Worm (Caenorhabditis elegans) whole organism, young adult: Measurements from ENCODE around the gene srw-22.

Experiments
- F33H1.4 ChIP-seq: fragments of 200-800 bp; sonication (Bioruptor generic); IDR thresholded peaks from 2 replicates; pipeline ENCODE4 v1.3.6; 2022; ENCODE audit warnings: missing genetic modification reagents, missing genetic modification characterization, missing compliant biosample characterization
- F49E8.2 ChIP-seq: sonication (generic microtip); optimal IDR thresholded peaks from 3 replicates; lab custom pipeline; 2017; ENCODE audit warnings: missing genetic modification characterization, mild to moderate bottlenecking, missing compliant biosample characterization, antibody characterized with exemption, moderate library complexity; ENCODE audit not compliant: insufficient read depth
- F52B5.7 ChIP-seq: sonication (generic microtip); optimal IDR thresholded peaks from 2 replicates; lab custom pipeline; 2016; ENCODE audit warnings: mild to moderate bottlenecking, missing genetic modification characterization, missing compliant biosample characterization
- athp-1 ChIP-seq: sonication (generic microtip); optimal IDR thresholded peaks from 2 replicates; lab custom pipeline; 2017; ENCODE audit warnings: mild to moderate bottlenecking, missing genetic modification characterization, missing compliant biosample characterization
- chd-7 ChIP-seq: sonication (generic microtip); optimal IDR thresholded peaks from 2 replicates; lab custom pipeline; 2016; ENCODE audit warnings: mild to moderate bottlenecking, missing genetic modification characterization, moderate library complexity, missing compliant biosample characterization
- hmg-20 ChIP-seq: fragments of 200-800 bp; sonication (Bioruptor generic); IDR thresholded peaks from 2 replicates; pipeline ENCODE4 v1.3.6; 2022; ENCODE audit warnings: missing genetic modification reagents, missing genetic modification characterization, missing compliant biosample characterization
- let-607 ChIP-seq, 2 experiments: fragments of 200-800 bp in 1 of 2; sonication (Bioruptor generic) in 1 of 2; sonication (generic microtip) in 1 of 2; optimal IDR thresholded peaks; 2 replicates each; lab custom pipeline; 2016 to 2018; ENCODE audit warnings: mild to moderate bottlenecking in 2 of 2, missing compliant biosample characterization in 2 of 2, missing genetic modification characterization in 2 of 2, moderate library complexity in 2 of 2, missing genotype in 1 of 2
- snpc-3.4 ChIP-seq: sonication (generic microtip); optimal IDR thresholded peaks from 2 replicates; lab custom pipeline; 2017; ENCODE audit warnings: missing genetic modification characterization, mild to moderate bottlenecking, missing compliant biosample characterization, antibody characterized with exemption, moderate library complexity, missing genotype, missing genetic modification reagents
- unc-130 ChIP-seq: sonication (generic microtip); optimal IDR thresholded peaks from 2 replicates; lab custom pipeline; 2016; ENCODE audit warnings: missing genetic modification reagents, missing genetic modification characterization, missing compliant biosample characterization
- zfh-2 ChIP-seq: fragments of 200-800 bp; sonication (Bioruptor generic); conservative IDR thresholded peaks from 2 replicates; pipeline ENCODE4 v1.3.6; 2022; ENCODE audit warnings: missing genetic modification reagents, missing genetic modification characterization, missing compliant biosample characterization
- ztf-26 ChIP-seq: sonication (generic microtip); optimal IDR thresholded peaks from 2 replicates; lab custom pipeline; 2017; ENCODE audit warnings: missing genetic modification characterization, missing compliant biosample characterization

- no peak for TF ChIP-seq zfh-2
- TF ChIP-seq unc-130 (GFP tag; lab: Kevin White, UChicago), result no peak
- TF ChIP-seq F52B5.7 (tag; lab: Kevin White, UChicago), result no peak
- no peak for TF ChIP-seq hmg-20 (GFP tag; lab: Robert Waterston, UW)
- TF ChIP-seq chd-7 (tag; lab: Kevin White, UChicago), result no peak
- TF ChIP-seq snpc-3.4 (tag; lab: Kevin White, UChicago), result no peak
- no peak for TF ChIP-seq let-607 (tag; optimal IDR thresholded peaks at IDR 0.05; lab: Kevin White, UChicago)
- TF ChIP-seq F49E8.2 (tag; lab: Kevin White, UChicago), result no peak
- TF ChIP-seq ztf-26 (tag; lab: Kevin White, UChicago), result no peak
- no peak for TF ChIP-seq F33H1.4 (GFP tag; lab: Robert Waterston, UW)
- TF ChIP-seq athp-1 (tag; lab: Kevin White, UChicago), result no peak
Measured at ce11 chrV:15238552-15238951, 29.9 kb upstream of the srw-22 start, which contains the start of gene srw-12.
